Fruit fly (Drosophila melanogaster) whole organism, embryonic: ENCODE results near the gene be.
A peak's percentile ranks its signal among the peaks of the same experiment; 100 is the strongest.

Experiments
- B-H1 ChIP-seq: fragments of 200-800 bp; sonication (Bioruptor generic); IDR thresholded peaks from 3 replicates; pipeline ENCODE4 v1.3.6; 2022; ENCODE audit warnings: missing biosample characterization, missing genetic modification characterization
- BtbVII ChIP-seq: fragments of 200-800 bp; sonication (Bioruptor generic); optimal IDR thresholded peaks from 3 replicates; lab custom pipeline; 2017; ENCODE audit warnings: missing biosample characterization, mild to moderate bottlenecking, missing genetic modification characterization
- CG12942 ChIP-seq: fragments of 200-800 bp; sonication (Bioruptor generic); optimal IDR thresholded peaks from 3 replicates; lab custom pipeline; 2016; ENCODE audit warnings: missing biosample characterization, missing genetic modification characterization
- CG13894 ChIP-seq: fragments of 200-800 bp; sonication (Bioruptor generic); optimal IDR thresholded peaks from 3 replicates; lab custom pipeline; 2018; ENCODE audit warnings: missing biosample characterization, mild to moderate bottlenecking, missing genetic modification characterization, moderate library complexity
- CG14860 ChIP-seq: fragments of 200-800 bp; sonication (Bioruptor generic); IDR thresholded peaks from 3 replicates; pipeline ENCODE4 v1.3.6; 2022; ENCODE audit warnings: missing biosample characterization, missing genetic modification characterization; ENCODE audit not compliant: partially characterized antibody
- CG1529 ChIP-seq: fragments of 200-800 bp; sonication (Bioruptor generic); optimal IDR thresholded peaks from 3 replicates; lab custom pipeline; 2018; ENCODE audit warnings: missing biosample characterization, missing genetic modification characterization
- CG15479 ChIP-seq: fragments of 200-800 bp; sonication (Bioruptor generic); optimal IDR thresholded peaks from 3 replicates; lab custom pipeline; 2019; ENCODE audit warnings: missing biosample characterization, mild to moderate bottlenecking, missing genetic modification characterization, moderate library complexity
- CG16863 ChIP-seq: fragments of 200-800 bp; sonication (Bioruptor generic); optimal IDR thresholded peaks from 3 replicates; lab custom pipeline; 2016; ENCODE audit warnings: missing biosample characterization, missing genetic modification characterization
- CG18011 ChIP-seq: fragments of 200-800 bp; sonication (Bioruptor generic); optimal IDR thresholded peaks from 2 replicates; lab custom pipeline; 2017; ENCODE audit warnings: missing biosample characterization, missing genetic modification characterization, mild to moderate bottlenecking, moderate library complexity, missing genotype
- CG2199 ChIP-seq: fragments of 200-800 bp; sonication (Bioruptor generic); IDR thresholded peaks from 3 replicates; pipeline ENCODE4 v1.3.6; 2022; ENCODE audit warnings: missing biosample characterization, missing genetic modification characterization
- CG2202 ChIP-seq: fragments of 200-800 bp; sonication (Bioruptor generic); optimal IDR thresholded peaks from 2 replicates; lab custom pipeline; 2018; ENCODE audit warnings: missing biosample characterization, mild to moderate bottlenecking, missing genetic modification characterization
- CG3163 ChIP-seq: fragments of 200-800 bp; sonication (Bioruptor generic); optimal IDR thresholded peaks from 3 replicates; lab custom pipeline; 2016; ENCODE audit warnings: missing biosample characterization, missing genetic modification characterization
- CG32767 ChIP-seq: fragments of 200-800 bp; sonication (Bioruptor generic); IDR thresholded peaks from 2 replicates; pipeline ENCODE4 v1.3.6; 2022; ENCODE audit warnings: missing biosample characterization, missing genetic modification characterization
- CG34376 ChIP-seq: fragments of 200-800 bp; sonication (Bioruptor generic); optimal IDR thresholded peaks from 2 replicates; lab custom pipeline; 2018; ENCODE audit warnings: missing biosample characterization, mild to moderate bottlenecking, missing genetic modification characterization
- CG3847 ChIP-seq: fragments of 200-800 bp; sonication (Bioruptor generic); IDR thresholded peaks from 2 replicates; pipeline ENCODE4 v1.3.6; 2022; ENCODE audit warnings: missing biosample characterization, missing genetic modification characterization
- CG3995 ChIP-seq: fragments of 200-800 bp; sonication (Bioruptor generic); optimal IDR thresholded peaks from 3 replicates; lab custom pipeline; 2016; ENCODE audit warnings: missing biosample characterization, missing genetic modification characterization
- CG5953 ChIP-seq: fragments of 200-800 bp; sonication (Bioruptor generic); IDR thresholded peaks from 2 replicates; pipeline ENCODE4 v1.3.6; 2022; ENCODE audit warnings: missing biosample characterization, missing genetic modification characterization
- CG6254 ChIP-seq: fragments of 200-800 bp; sonication (Bioruptor generic); optimal IDR thresholded peaks from 3 replicates; lab custom pipeline; 2017; ENCODE audit warnings: mild to moderate bottlenecking, missing biosample characterization, missing genetic modification reagents, missing genetic modification characterization
- CG6854 ChIP-seq: fragments of 200-800 bp; sonication (Bioruptor generic); optimal IDR thresholded peaks from 3 replicates; lab custom pipeline; 2017; ENCODE audit warnings: missing biosample characterization, mild to moderate bottlenecking, missing genetic modification characterization
- CG7556 ChIP-seq: fragments of 200-800 bp; sonication (Bioruptor generic); optimal IDR thresholded peaks from 2 replicates; lab custom pipeline; 2017; ENCODE audit warnings: missing biosample characterization, mild to moderate bottlenecking, missing genetic modification characterization
- CG8089 ChIP-seq: fragments of 200-800 bp; sonication (Bioruptor generic); optimal IDR thresholded peaks from 3 replicates; lab custom pipeline; 2016; ENCODE audit warnings: missing biosample characterization, missing genetic modification characterization
- CG8290 ChIP-seq, 3 experiments: fragments of 200-800 bp; sonication (Bioruptor generic); optimal IDR thresholded peaks; 2 replicates each; lab custom pipeline; 2016 to 2019; ENCODE audit warnings: missing biosample characterization in 3 of 3, missing genetic modification characterization in 3 of 3, mild to moderate bottlenecking in 2 of 3, moderate library complexity in 1 of 3
- CG8765 ChIP-seq: fragments of 200-800 bp; sonication (Bioruptor generic); IDR thresholded peaks from 2 replicates; pipeline ENCODE4 v1.3.6; 2022; ENCODE audit warnings: missing biosample characterization, missing genetic modification characterization
- D19B ChIP-seq: fragments of 200-800 bp; sonication (Bioruptor generic); optimal IDR thresholded peaks from 2 replicates; lab custom pipeline; 2017; ENCODE audit warnings: missing biosample characterization, mild to moderate bottlenecking, missing genetic modification characterization
- Deaf1 ChIP-seq: fragments of 200-800 bp; optimal IDR thresholded peaks from 3 replicates; lab custom pipeline; 2019; ENCODE audit warnings: missing biosample characterization, mild to moderate bottlenecking, missing genetic modification characterization, moderate library complexity
- Drgx ChIP-seq: fragments of 200-800 bp; sonication (Bioruptor generic); IDR thresholded peaks from 2 replicates; pipeline ENCODE4 v1.3.6; 2022; ENCODE audit warnings: missing biosample characterization, missing genetic modification characterization
- Hmr ChIP-seq: fragments of 200-800 bp; sonication (Bioruptor generic); optimal IDR thresholded peaks from 3 replicates; lab custom pipeline; 2017; ENCODE audit warnings: mild to moderate bottlenecking, missing biosample characterization, missing genetic modification reagents, missing genetic modification characterization
- Hr51 ChIP-seq, 2 experiments: fragments of 200-800 bp; sonication (Bioruptor generic); optimal IDR thresholded peaks; 2 replicates in 1 of 2; 3 replicates in 1 of 2; lab custom pipeline; 2016 to 2018; ENCODE audit warnings: missing biosample characterization in 2 of 2, missing genetic modification characterization in 2 of 2, mild to moderate bottlenecking in 1 of 2, moderate library complexity in 1 of 2
- Hsf ChIP-seq: fragments of 200-800 bp; sonication (Bioruptor generic); optimal IDR thresholded peaks from 3 replicates; lab custom pipeline; 2016; ENCODE audit warnings: missing biosample characterization, missing genetic modification characterization
- Kr ChIP-seq: fragments of 200-800 bp; sonication (Bioruptor generic); optimal IDR thresholded peaks from 2 replicates; lab custom pipeline; 2017; ENCODE audit warnings: missing biosample characterization, mild to moderate bottlenecking, missing genetic modification characterization
- Mad ChIP-seq: fragments of 200-800 bp; sonication (Bioruptor generic); optimal IDR thresholded peaks from 2 replicates; lab custom pipeline; 2016; ENCODE audit warnings: missing biosample characterization, missing genetic modification characterization
- Max ChIP-seq: fragments of 200-800 bp; sonication (Bioruptor generic); optimal IDR thresholded peaks from 2 replicates; lab custom pipeline; 2016; ENCODE audit warnings: missing biosample characterization, mild to moderate bottlenecking, missing genetic modification characterization
- Mrtf ChIP-seq: fragments of 200-800 bp; sonication (Bioruptor generic); IDR thresholded peaks from 3 replicates; pipeline ENCODE4 v1.3.6; 2022; ENCODE audit warnings: missing biosample characterization, missing genetic modification characterization
- NK7.1 ChIP-seq: fragments of 200-800 bp; sonication (Bioruptor generic); optimal IDR thresholded peaks from 3 replicates; lab custom pipeline; 2016; ENCODE audit warnings: missing biosample characterization, missing genetic modification characterization
- Ravus ChIP-seq: fragments of 200-800 bp; sonication (Bioruptor generic); IDR thresholded peaks from 2 replicates; pipeline ENCODE4 v1.3.6; 2022; ENCODE audit warnings: missing biosample characterization, missing genetic modification characterization
- Sry-δ ChIP-seq: fragments of 200-800 bp; sonication (Bioruptor generic); optimal IDR thresholded peaks from 2 replicates; lab custom pipeline; 2016; ENCODE audit warnings: missing biosample characterization, missing genetic modification characterization
- TFAM ChIP-seq: fragments of 200-800 bp; sonication (Bioruptor generic); optimal IDR thresholded peaks from 2 replicates; lab custom pipeline; 2017; ENCODE audit warnings: missing biosample characterization, missing genetic modification characterization, inconsistent platforms
- Tbp ChIP-seq: fragments of >200 bp; optimal IDR thresholded peaks from 2 replicates; lab custom pipeline; 2018; ENCODE audit warnings: missing biosample characterization, missing genetic modification characterization
- bowl ChIP-seq: fragments of 200-800 bp; sonication (Bioruptor generic); IDR thresholded peaks from 2 replicates; pipeline ENCODE4 v1.3.6; 2022; ENCODE audit warnings: missing biosample characterization, missing genetic modification characterization
- dan ChIP-seq: fragments of 200-800 bp; sonication (Bioruptor generic); IDR thresholded peaks from 2 replicates; pipeline ENCODE4 v1.3.6; 2022; ENCODE audit warnings: missing biosample characterization, missing genetic modification characterization
- dmrt11E ChIP-seq: fragments of 200-800 bp; sonication (Bioruptor generic); optimal IDR thresholded peaks from 3 replicates; lab custom pipeline; 2018; ENCODE audit warnings: missing biosample characterization, mild to moderate bottlenecking, missing genetic modification characterization, moderate library complexity
- gem ChIP-seq: fragments of 200-800 bp; sonication (Bioruptor generic); optimal IDR thresholded peaks from 2 replicates; lab custom pipeline; 2019; ENCODE audit warnings: missing biosample characterization, mild to moderate bottlenecking, missing genetic modification characterization, moderate library complexity
- gsb-n ChIP-seq: fragments of 200-800 bp; sonication (Bioruptor generic); optimal IDR thresholded peaks from 3 replicates; lab custom pipeline; 2018; ENCODE audit warnings: missing biosample characterization, mild to moderate bottlenecking, missing genetic modification characterization
- h ChIP-seq: fragments of >200 bp; optimal IDR thresholded peaks from 2 replicates; lab custom pipeline; 2017
- mam ChIP-seq: fragments of 200-800 bp; sonication (Bioruptor generic); optimal IDR thresholded peaks from 3 replicates; lab custom pipeline; 2016; ENCODE audit warnings: missing biosample characterization, missing genetic modification characterization
- nerfin-1 ChIP-seq: fragments of 200-800 bp; sonication (Bioruptor generic); optimal IDR thresholded peaks from 3 replicates; lab custom pipeline; 2019; ENCODE audit warnings: missing biosample characterization, mild to moderate bottlenecking, missing genetic modification characterization, moderate library complexity
- ranshi ChIP-seq: fragments of 200-800 bp; sonication (Bioruptor generic); IDR thresholded peaks from 2 replicates; pipeline ENCODE4 v1.3.6; 2022; ENCODE audit warnings: missing biosample characterization, missing genetic modification characterization
- sens ChIP-seq: fragments of 200-800 bp; sonication (Bioruptor generic); peaks from one replicate; lab custom pipeline; 2016; ENCODE audit warnings: missing biosample characterization, missing genetic modification characterization
- tll ChIP-seq, 2 experiments: fragments of 200-800 bp in 1 of 2; fragments of >200 bp in 1 of 2; sonication (Bioruptor generic) in 1 of 2; optimal IDR thresholded peaks; 2 replicates each; lab custom pipeline; 2017 to 2019; ENCODE audit warnings: missing biosample characterization in 2 of 2, missing genetic modification characterization in 2 of 2, mild to moderate bottlenecking in 1 of 2, moderate library complexity in 1 of 2
- zen ChIP-seq: fragments of 200-800 bp; sonication (Bioruptor generic); optimal IDR thresholded peaks from 3 replicates; lab custom pipeline; 2018; ENCODE audit warnings: missing biosample characterization, mild to moderate bottlenecking, missing genetic modification characterization, moderate library complexity
- zen2 ChIP-seq: fragments of 200-800 bp; sonication (Bioruptor generic); IDR thresholded peaks from 3 replicates; pipeline ENCODE4 v1.3.6; 2022; ENCODE audit warnings: missing biosample characterization, missing genetic modification characterization; ENCODE audit not compliant: partially characterized antibody
- zf30C ChIP-seq: fragments of 200-800 bp; sonication (Bioruptor generic); optimal IDR thresholded peaks from 3 replicates; lab custom pipeline; 2018; ENCODE audit warnings: missing biosample characterization, mild to moderate bottlenecking, missing genetic modification characterization

be gene

DNA sequence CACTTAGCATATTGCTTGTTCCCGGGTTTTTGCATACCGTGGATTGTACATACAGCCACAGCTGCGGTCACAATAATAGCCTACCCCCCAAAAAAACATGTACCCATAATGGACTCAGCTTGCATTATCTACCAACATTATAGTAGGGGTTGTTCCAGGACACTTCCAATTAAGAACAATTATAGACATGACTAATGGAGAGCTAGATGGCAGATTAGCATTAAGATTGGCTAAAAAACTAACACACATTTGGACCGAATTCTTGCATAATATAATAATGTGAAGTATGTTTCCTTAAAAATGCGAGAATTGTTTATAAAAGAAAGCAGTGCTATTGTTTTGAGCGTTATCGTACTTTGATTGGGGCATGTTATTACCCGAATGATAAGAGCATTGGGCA, 66.1 kb downstream of the be start (continued):
- TF ChIP-seq CG8765 (GFP tag; lab: Robert Waterston, UW) (no peak), Mrtf (GFP tag; lab: Robert Waterston, UW) (no peak), Hsf (peak; percentile 12), CG2202 (no peak), CG32767 (GFP tag; lab: Robert Waterston, UW) (no peak), CG8089 (no peak), CG14860 (GFP tag; lab: Robert Waterston, UW) (no peak), CG5953 (GFP tag; lab: Robert Waterston, UW) (0 out of 2 replicates have a peak, but pooled peaks have one; percentile 7), zen2 (GFP tag; lab: Robert Waterston, UW) (no peak), CG13894 (tag; lab: Kevin White, UChicago) (peak; percentile 7), h (lab: Kevin White, UChicago) (no peak), CG6254 (GFP tag; lab: Kevin White, UChicago) (no peak), BtbVII (GFP tag; lab: Kevin White, UChicago) (no peak), gsb-n (tag; lab: Kevin White, UChicago) (no peak), TFAM (GFP tag; lab: Kevin White, UChicago) (no peak), Mad (GFP tag; lab: Kevin White, UChicago) (no peak), zf30C (GFP tag; lab: Kevin White, UChicago) (no peak), bowl (GFP tag; lab: Robert Waterston, UW) (no peak), CG16863 (no peak), Max (GFP tag; lab: Kevin White, UChicago) (no peak), CG3995 (GFP tag; lab: Kevin White, UChicago) (no peak), CG7556 (peak; percentile 19), CG18011 (GFP tag; lab: Kevin White, UChicago) (no peak), CG2199 (GFP tag; lab: Robert Waterston, UW) (no peak), Deaf1 (tag; lab: Kevin White, UChicago) (no peak), Sry-δ (GFP tag; lab: Kevin White, UChicago) (no peak), zen (tag; lab: Kevin White, UChicago) (no peak), gem (peak; percentile 23), sens (GFP tag; lab: Kevin White, UChicago) (peak; percentile 68), mam (no peak), Hmr (GFP tag; lab: Kevin White, UChicago) (peak; percentile 30), CG1529 (GFP tag; lab: Kevin White, UChicago) (no peak), dan (no peak), CG3163 (GFP tag; lab: Kevin White, UChicago) (no peak), Tbp (no peak), ranshi (GFP tag; lab: Robert Waterston, UW) (no peak), B-H1 (no peak), tll (GFP tag; optimal IDR thresholded peaks at IDR 0.05; lab: Kevin White, UChicago) (no peak), nerfin-1 (tag; lab: Kevin White, UChicago) (no peak), NK7.1 (GFP tag; lab: Kevin White, UChicago) (no peak), CG15479 (GFP tag; lab: Kevin White, UChicago) (no peak), CG3847 (GFP tag; lab: Robert Waterston, UW) (no peak), CG6854 (GFP tag; lab: Kevin White, UChicago) (no peak), CG34376 (GFP tag; lab: Kevin White, UChicago) (no peak), Drgx (no peak), Hr51 (GFP tag; optimal IDR thresholded peaks at IDR 0.05; lab: Kevin White, UChicago) (no peak), CG8290 (GFP tag; optimal IDR thresholded peaks at IDR 0.05; lab: Kevin White, UChicago) (no peak), CG8290 (tag; optimal IDR thresholded peaks at IDR 0.05; lab: Kevin White, UChicago) (no peak), Ravus (GFP tag; lab: Robert Waterston, UW) (no peak), Kr (GFP tag; lab: Kevin White, UChicago) (no peak), CG12942 (GFP tag; lab: Kevin White, UChicago) (no peak), D19B (GFP tag; lab: Kevin White, UChicago) (no peak), dmrt11E (no peak)
